Fruit fly (Drosophila melanogaster) whole organism, embryonic: ENCODE data around the gene CG5377.

Experiments used
- Aef1 ChIP-seq: fragments of 200-800 bp; sonication (Bioruptor generic); IDR thresholded peaks from 3 replicates; pipeline ENCODE4 v1.3.6; 2022; ENCODE audit warnings: missing biosample characterization, missing genetic modification characterization
- CG10147 ChIP-seq: fragments of 200-800 bp; sonication (Bioruptor generic); optimal IDR thresholded peaks from 2 replicates; lab custom pipeline; 2019; ENCODE audit warnings: missing biosample characterization, mild to moderate bottlenecking, missing genetic modification characterization, moderate library complexity
- CG10321 ChIP-seq: fragments of 200-800 bp; sonication (Bioruptor generic); IDR thresholded peaks from 2 replicates; pipeline ENCODE4 v1.3.6; 2022; ENCODE audit warnings: missing biosample characterization, missing genetic modification characterization
- CG11085 ChIP-seq: fragments of 200-800 bp; sonication (Bioruptor generic); IDR thresholded peaks from 2 replicates; pipeline ENCODE4 v1.3.6; 2022; ENCODE audit warnings: missing biosample characterization, missing genetic modification characterization
- CG11456 ChIP-seq: fragments of 200-800 bp; sonication (Bioruptor generic); IDR thresholded peaks from 3 replicates; pipeline ENCODE4 v1.3.6; 2022; ENCODE audit warnings: missing biosample characterization, missing genetic modification characterization
- CG11504 ChIP-seq: fragments of 200-800 bp; sonication (Bioruptor generic); optimal IDR thresholded peaks from 3 replicates; lab custom pipeline; 2019; ENCODE audit warnings: missing biosample characterization, mild to moderate bottlenecking, missing genetic modification characterization, moderate library complexity
- CG12219 ChIP-seq: fragments of 200-800 bp; sonication (Bioruptor generic); optimal IDR thresholded peaks from 3 replicates; lab custom pipeline; 2018; ENCODE audit warnings: missing biosample characterization, mild to moderate bottlenecking, missing genetic modification characterization
- CG12942 ChIP-seq: fragments of 200-800 bp; sonication (Bioruptor generic); optimal IDR thresholded peaks from 3 replicates; lab custom pipeline; 2016; ENCODE audit warnings: missing biosample characterization, missing genetic modification characterization
- CG13123 ChIP-seq: fragments of 200-800 bp; sonication (Bioruptor generic); optimal IDR thresholded peaks from 2 replicates; lab custom pipeline; 2016; ENCODE audit warnings: missing biosample characterization, missing genetic modification characterization
- CG14667 ChIP-seq: fragments of 200-800 bp; sonication (Bioruptor generic); IDR thresholded peaks from 2 replicates; pipeline ENCODE4 v1.3.6; 2022; ENCODE audit warnings: missing biosample characterization, missing genetic modification characterization
- CG2875 ChIP-seq: fragments of 200-800 bp; sonication (Bioruptor generic); optimal IDR thresholded peaks from 2 replicates; lab custom pipeline; 2017; ENCODE audit warnings: missing biosample characterization, mild to moderate bottlenecking, missing genetic modification characterization, missing genetic modification reagents
- CG30431 ChIP-seq: fragments of 200-800 bp; sonication (Bioruptor generic); optimal IDR thresholded peaks from 2 replicates; lab custom pipeline; 2017; ENCODE audit warnings: missing biosample characterization, missing genetic modification characterization
- CG32772 ChIP-seq: fragments of 200-800 bp; sonication (Bioruptor generic); IDR thresholded peaks from 2 replicates; pipeline ENCODE4 v1.3.6; 2022; ENCODE audit warnings: missing biosample characterization, missing genetic modification characterization
- CG3281 ChIP-seq: fragments of 200-800 bp; sonication (Bioruptor generic); optimal IDR thresholded peaks from 3 replicates; lab custom pipeline; 2017; ENCODE audit warnings: missing biosample characterization, mild to moderate bottlenecking, missing genetic modification characterization
- CG3726 ChIP-seq: fragments of 200-800 bp; sonication (Bioruptor generic); IDR thresholded peaks from 3 replicates; pipeline ENCODE4, ENCODE4 v1.3.6; 2022; ENCODE audit warnings: missing biosample characterization, missing genetic modification characterization
- CG3995 ChIP-seq: fragments of 200-800 bp; sonication (Bioruptor generic); optimal IDR thresholded peaks from 3 replicates; lab custom pipeline; 2016; ENCODE audit warnings: missing biosample characterization, missing genetic modification characterization
- CG4328 ChIP-seq: fragments of 200-800 bp; sonication (Bioruptor generic); optimal IDR thresholded peaks from 3 replicates; lab custom pipeline; 2017; ENCODE audit warnings: missing biosample characterization, missing genetic modification reagents, missing genetic modification characterization
- CG43689 ChIP-seq: fragments of 200-800 bp; sonication (Bioruptor generic); IDR thresholded peaks from 2 replicates; pipeline ENCODE4 v1.3.6; 2022; ENCODE audit warnings: missing biosample characterization, missing genetic modification characterization
- CG7271 ChIP-seq: fragments of 200-800 bp; sonication (Bioruptor generic); optimal IDR thresholded peaks from 2 replicates; lab custom pipeline; 2018; ENCODE audit warnings: missing biosample characterization, mild to moderate bottlenecking, missing genetic modification characterization, moderate library complexity
- CG7357 ChIP-seq: fragments of 200-800 bp; sonication (Bioruptor generic); IDR thresholded peaks from 3 replicates; pipeline ENCODE4 v1.3.6; 2022; ENCODE audit warnings: missing biosample characterization, missing genetic modification characterization
- CG7786 ChIP-seq: fragments of 200-800 bp; sonication (Bioruptor generic); optimal IDR thresholded peaks from 2 replicates; lab custom pipeline; 2016; ENCODE audit warnings: missing biosample characterization, missing genetic modification characterization
- CG9932 ChIP-seq: fragments of 200-800 bp; sonication (Bioruptor generic); IDR thresholded peaks from 2 replicates; pipeline ENCODE4 v1.3.6; 2022; ENCODE audit warnings: missing biosample characterization, missing genetic modification characterization
- Deaf1 ChIP-seq: fragments of 200-800 bp; optimal IDR thresholded peaks from 3 replicates; lab custom pipeline; 2019; ENCODE audit warnings: missing biosample characterization, mild to moderate bottlenecking, missing genetic modification characterization, moderate library complexity
- Doc3 ChIP-seq: fragments of 200-800 bp; sonication (Bioruptor generic); IDR thresholded peaks from 3 replicates; pipeline ENCODE4 v1.3.6; 2022; ENCODE audit warnings: missing biosample characterization, missing genetic modification characterization; ENCODE audit not compliant: partially characterized antibody
- E2f1 ChIP-seq: fragments of 200-800 bp; sonication (Bioruptor generic); IDR thresholded peaks from 2 replicates; pipeline ENCODE4 v1.3.6; 2022; ENCODE audit warnings: missing biosample characterization, missing genetic modification characterization
- HLH54F ChIP-seq: fragments of 200-800 bp; sonication (Bioruptor generic); optimal IDR thresholded peaks from 3 replicates; lab custom pipeline; 2016; ENCODE audit warnings: missing biosample characterization, missing genetic modification characterization
- HLHmδ ChIP-seq: fragments of 200-800 bp; sonication (Bioruptor generic); optimal IDR thresholded peaks from 2 replicates; lab custom pipeline; 2018; ENCODE audit warnings: missing biosample characterization, mild to moderate bottlenecking, missing genetic modification characterization, moderate library complexity
- HmgD ChIP-seq: fragments of 200-800 bp; sonication (Bioruptor generic); optimal IDR thresholded peaks from 3 replicates; lab custom pipeline; 2016; ENCODE audit warnings: missing biosample characterization, missing genetic modification characterization
- Hr3 ChIP-seq: fragments of 200-800 bp; sonication (Bioruptor generic); optimal IDR thresholded peaks from 3 replicates; lab custom pipeline; 2016; ENCODE audit warnings: missing biosample characterization, missing genetic modification characterization
- Hr39 ChIP-seq: fragments of >200 bp; optimal IDR thresholded peaks from 2 replicates; lab custom pipeline; 2017
- Kr ChIP-seq: fragments of 200-800 bp; sonication (Bioruptor generic); optimal IDR thresholded peaks from 2 replicates; lab custom pipeline; 2017; ENCODE audit warnings: missing biosample characterization, mild to moderate bottlenecking, missing genetic modification characterization
- NC2β ChIP-seq: fragments of 200-800 bp; sonication (Bioruptor generic); optimal IDR thresholded peaks from 2 replicates; lab custom pipeline; 2016; ENCODE audit warnings: missing biosample characterization, missing genetic modification characterization
- Ravus ChIP-seq: fragments of 200-800 bp; sonication (Bioruptor generic); IDR thresholded peaks from 2 replicates; pipeline ENCODE4 v1.3.6; 2022; ENCODE audit warnings: missing biosample characterization, missing genetic modification characterization
- Vsx1 ChIP-seq: fragments of 200-800 bp; sonication (Bioruptor generic); optimal IDR thresholded peaks from 2 replicates; lab custom pipeline; 2017; ENCODE audit warnings: missing biosample characterization, mild to moderate bottlenecking, missing genetic modification characterization, missing genetic modification reagents
- da ChIP-seq: fragments of 200-800 bp; sonication (Bioruptor generic); optimal IDR thresholded peaks from 2 replicates; lab custom pipeline; 2016; ENCODE audit warnings: missing biosample characterization, missing genetic modification characterization
- danr ChIP-seq: fragments of 200-800 bp; sonication (Bioruptor generic); IDR thresholded peaks from 2 replicates; pipeline ENCODE4 v1.3.6; 2022; ENCODE audit warnings: missing biosample characterization, missing genetic modification characterization
- fd102C ChIP-seq: fragments of 200-800 bp; sonication (Bioruptor generic); optimal IDR thresholded peaks from 2 replicates; lab custom pipeline; 2018; ENCODE audit warnings: missing biosample characterization, mild to moderate bottlenecking, missing genetic modification characterization, moderate library complexity
- fd64A ChIP-seq: fragments of 200-800 bp; sonication (Bioruptor generic); optimal IDR thresholded peaks from 3 replicates; lab custom pipeline; 2018; ENCODE audit warnings: missing biosample characterization, mild to moderate bottlenecking, missing genetic modification characterization
- fru ChIP-seq: fragments of >200 bp; optimal IDR thresholded peaks from 2 replicates; lab custom pipeline; 2017
- ftz-f1 ChIP-seq: fragments of 200-800 bp; sonication (Bioruptor generic); optimal IDR thresholded peaks from 2 replicates; lab custom pipeline; 2016; ENCODE audit warnings: missing biosample characterization, missing genetic modification characterization
- fu2 ChIP-seq: fragments of 200-800 bp; sonication (Bioruptor generic); optimal IDR thresholded peaks from 2 replicates; lab custom pipeline; 2016; ENCODE audit warnings: missing biosample characterization, missing genetic modification characterization
- ham ChIP-seq: fragments of 200-800 bp; sonication (Bioruptor generic); IDR thresholded peaks from 2 replicates; pipeline ENCODE4 v1.3.6; 2022; ENCODE audit warnings: missing biosample characterization, missing genetic modification characterization
- lab ChIP-seq: fragments of 200-800 bp; sonication (Bioruptor generic); optimal IDR thresholded peaks from 3 replicates; lab custom pipeline; 2017; ENCODE audit warnings: missing biosample characterization, missing genetic modification characterization, mild to moderate bottlenecking, moderate library complexity, missing genetic modification reagents
- lbe ChIP-seq: fragments of 200-800 bp; sonication (Bioruptor generic); optimal IDR thresholded peaks from 2 replicates; lab custom pipeline; 2016; ENCODE audit warnings: missing biosample characterization, mild to moderate bottlenecking, missing genetic modification characterization
- lilli ChIP-seq: fragments of 200-800 bp; sonication (Bioruptor generic); optimal IDR thresholded peaks from 3 replicates; lab custom pipeline; 2016; ENCODE audit warnings: missing biosample characterization, missing genetic modification characterization
- oc ChIP-seq: fragments of 200-800 bp; sonication (Bioruptor generic); optimal IDR thresholded peaks from 2 replicates; lab custom pipeline; 2018; ENCODE audit warnings: missing biosample characterization, mild to moderate bottlenecking, missing genetic modification characterization, moderate library complexity
- slp2 ChIP-seq: fragments of 200-800 bp; sonication (Bioruptor generic); optimal IDR thresholded peaks from 2 replicates; lab custom pipeline; 2016; ENCODE audit warnings: missing biosample characterization, missing genetic modification characterization
- sqz ChIP-seq: fragments of 200-800 bp; sonication (Bioruptor generic); optimal IDR thresholded peaks from 3 replicates; lab custom pipeline; 2018; ENCODE audit warnings: missing biosample characterization, mild to moderate bottlenecking, missing genetic modification characterization
- tap ChIP-seq: fragments of 200-800 bp; optimal IDR thresholded peaks from 3 replicates; lab custom pipeline; 2019; ENCODE audit warnings: missing biosample characterization, mild to moderate bottlenecking, missing genetic modification characterization, moderate library complexity
- tll ChIP-seq, 2 experiments: fragments of 200-800 bp in 1 of 2; fragments of >200 bp in 1 of 2; sonication (Bioruptor generic) in 1 of 2; optimal IDR thresholded peaks; 2 replicates each; lab custom pipeline; 2017 to 2019; ENCODE audit warnings: missing biosample characterization in 2 of 2, missing genetic modification characterization in 2 of 2, mild to moderate bottlenecking in 1 of 2, moderate library complexity in 1 of 2
- zfh1 ChIP-seq: fragments of 200-800 bp; sonication (Bioruptor generic); IDR thresholded peaks from 3 replicates; pipeline ENCODE4 v1.3.6; 2022; ENCODE audit warnings: missing biosample characterization, missing genetic modification characterization

CG5377 gene

DNA sequence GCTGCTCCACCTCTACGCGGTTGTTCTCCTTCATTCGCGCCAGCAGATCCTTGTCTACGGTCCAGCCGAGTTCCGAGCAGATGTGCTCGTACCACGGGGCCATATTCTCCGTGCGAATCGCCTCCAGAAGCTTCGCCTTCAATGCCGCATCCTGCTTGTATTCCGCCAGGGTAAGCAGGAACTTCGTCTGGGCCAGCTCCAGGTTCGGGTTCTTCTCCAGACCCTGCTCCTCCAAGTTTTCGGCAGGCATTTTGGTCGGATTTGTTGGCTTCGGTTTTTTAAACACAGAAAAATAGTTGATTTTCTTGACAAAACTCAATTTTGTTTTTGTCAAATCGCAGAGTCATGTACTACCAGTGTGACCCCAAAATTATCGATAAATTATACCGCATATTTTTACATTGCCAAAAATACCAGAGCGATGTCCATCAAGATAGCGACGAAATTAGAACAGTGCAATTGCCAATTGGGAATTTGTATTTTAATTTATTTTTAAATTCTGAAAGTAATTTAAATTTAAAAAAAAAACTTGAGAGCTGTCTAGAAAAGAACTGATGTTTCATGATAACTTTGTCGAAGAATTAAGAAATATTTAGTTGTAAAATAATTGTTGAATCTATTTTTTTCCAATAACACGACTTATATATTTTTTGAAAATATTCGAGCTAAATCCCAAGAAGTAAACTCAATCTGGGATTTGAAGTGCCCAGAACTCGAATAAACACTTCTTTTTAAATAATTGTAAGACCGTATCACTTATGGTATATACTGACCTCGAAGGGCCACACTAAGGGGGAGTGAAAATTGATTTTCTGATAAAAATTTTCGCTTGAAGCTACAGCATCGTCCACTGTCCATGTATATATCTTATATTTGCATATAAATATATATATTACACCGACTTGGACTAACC lies 6.0 kb downstream of the CG5377 start, which contains the start of the genes Rpn7 and AP-2mu:
Gene Rpn7, minus strand, starts transcription at position 382 of the 913 bp plus-strand sequence.
Gene AP-2mu, plus strand, starts transcription at position 783 of the 913 bp plus-strand sequence.
- TF ChIP-seq CG7271, result no peak
- TF ChIP-seq CG10321, result no peak
- no peak for TF ChIP-seq CG12219
- TF ChIP-seq CG2875 (GFP tag; lab: Kevin White, UChicago), result no peak
- TF ChIP-seq CG7357 (GFP tag; lab: Robert Waterston, UW), result no peak
- TF ChIP-seq danr (GFP tag; lab: Robert Waterston, UW), result no peak
- TF ChIP-seq CG3995 (GFP tag; lab: Kevin White, UChicago), result no peak
- no peak for TF ChIP-seq CG4328 (GFP tag; lab: Kevin White, UChicago)
- TF ChIP-seq Doc3 (GFP tag; lab: Robert Waterston, UW), result no peak
- TF ChIP-seq Deaf1, result no peak
- TF ChIP-seq ftz-f1 (GFP tag; lab: Kevin White, UChicago), result no peak
- no peak for TF ChIP-seq fd64A (GFP tag; lab: Kevin White, UChicago)
- TF ChIP-seq CG3726, result no peak
- TF ChIP-seq CG9932 (GFP tag; lab: Robert Waterston, UW), result peak; percentile 43; the same call in 1 of the 2 replicates
- no peak for TF ChIP-seq tap (tag; lab: Kevin White, UChicago)
- TF ChIP-seq da (GFP tag; lab: Kevin White, UChicago), result no peak
- no peak for TF ChIP-seq lbe (GFP tag; lab: Kevin White, UChicago)
- TF ChIP-seq tll (GFP tag; optimal IDR thresholded peaks at IDR 0.05; lab: Kevin White, UChicago), result peak in 1 of 2 experiments; percentile 2
- no peak for TF ChIP-seq CG3281 (GFP tag; lab: Kevin White, UChicago)
- TF ChIP-seq Aef1, result no peak
- TF ChIP-seq CG12942, result no peak
- TF ChIP-seq Ravus, result no peak
- TF ChIP-seq HLHmδ (GFP tag; lab: Kevin White, UChicago), result no peak
- no peak for TF ChIP-seq HLH54F (GFP tag; lab: Kevin White, UChicago)
- TF ChIP-seq lilli (GFP tag; lab: Kevin White, UChicago), result no peak
- TF ChIP-seq Kr, result no peak
- TF ChIP-seq Hr39, result no peak
- TF ChIP-seq CG11085 (GFP tag; lab: Robert Waterston, UW), result no peak
- TF ChIP-seq CG14667 (GFP tag; lab: Robert Waterston, UW), result no peak
- TF ChIP-seq HmgD, result no peak
- TF ChIP-seq CG30431 (GFP tag; lab: Kevin White, UChicago), result no peak
- no peak for TF ChIP-seq CG32772 (GFP tag; lab: Robert Waterston, UW)
- TF ChIP-seq fru (lab: Kevin White, UChicago), result no peak
- no peak for TF ChIP-seq fu2 (GFP tag; lab: Kevin White, UChicago)
- TF ChIP-seq CG13123 (GFP tag; lab: Kevin White, UChicago), result no peak
- TF ChIP-seq ham, result no peak
- no peak for TF ChIP-seq CG11504
- TF ChIP-seq zfh1, result no peak
- no peak for TF ChIP-seq CG7786 (GFP tag; lab: Kevin White, UChicago)
- no peak for TF ChIP-seq Vsx1 (GFP tag; lab: Kevin White, UChicago)
- no peak for TF ChIP-seq slp2 (GFP tag; lab: Kevin White, UChicago)
- no peak for TF ChIP-seq E2f1
- TF ChIP-seq CG43689 (GFP tag; lab: Robert Waterston, UW), result no peak
- TF ChIP-seq lab (GFP tag; lab: Kevin White, UChicago), result no peak
- no peak for TF ChIP-seq fd102C
- TF ChIP-seq CG10147, result no peak
- TF ChIP-seq sqz (GFP tag; lab: Kevin White, UChicago), result no peak
- TF ChIP-seq oc, result no peak
- no peak for TF ChIP-seq NC2β (GFP tag; lab: Kevin White, UChicago)
- peak; percentile 22 for TF ChIP-seq Hr3 (GFP tag; lab: Kevin White, UChicago)
- no peak for TF ChIP-seq CG11456 (GFP tag; lab: Robert Waterston, UW)
